Fruit fly (Drosophila melanogaster) whole organism, embryonic: Measurements from ENCODE around the gene Hmr.

Source experiments
- Abd-B ChIP-seq: fragments of 200-800 bp; sonication (Bioruptor generic); optimal IDR thresholded peaks from 2 replicates; lab custom pipeline; 2018; ENCODE audit warnings: missing biosample characterization, mild to moderate bottlenecking, missing genetic modification characterization, moderate library complexity
- Atf-2 ChIP-seq: fragments of 200-800 bp; sonication (Bioruptor generic); optimal IDR thresholded peaks from 2 replicates; lab custom pipeline; 2016; ENCODE audit warnings: missing biosample characterization, missing genetic modification characterization
- Atf3 ChIP-seq: fragments of 200-800 bp; sonication (Bioruptor generic); optimal IDR thresholded peaks from 3 replicates; lab custom pipeline; 2016; ENCODE audit warnings: missing biosample characterization, missing genetic modification characterization
- Atf6 ChIP-seq: fragments of 200-800 bp; sonication (Bioruptor generic); IDR thresholded peaks from 2 replicates; pipeline ENCODE4 v1.3.6; 2022; ENCODE audit warnings: missing biosample characterization, missing genetic modification characterization
- Bteb2 ChIP-seq: fragments of 200-800 bp; sonication (Bioruptor generic); optimal IDR thresholded peaks from 2 replicates; lab custom pipeline; 2016; ENCODE audit warnings: missing biosample characterization, missing genetic modification characterization
- CG10654 ChIP-seq: fragments of 200-800 bp; sonication (Bioruptor generic); optimal IDR thresholded peaks from 2 replicates; lab custom pipeline; 2016; ENCODE audit warnings: missing biosample characterization, missing genetic modification characterization
- CG11696 ChIP-seq: fragments of 200-800 bp; sonication (Bioruptor generic); IDR thresholded peaks from 2 replicates; pipeline ENCODE4 v1.3.6; 2022; ENCODE audit warnings: missing biosample characterization, missing genetic modification characterization
- CG12071 ChIP-seq: fragments of 200-800 bp; sonication (Bioruptor generic); optimal IDR thresholded peaks from 3 replicates; lab custom pipeline; 2018; ENCODE audit warnings: missing biosample characterization, mild to moderate bottlenecking, missing genetic modification characterization
- CG12769 ChIP-seq: fragments of 200-800 bp; sonication (Bioruptor generic); optimal IDR thresholded peaks from 2 replicates; lab custom pipeline; 2019; ENCODE audit warnings: missing biosample characterization, mild to moderate bottlenecking, missing genetic modification characterization, moderate library complexity
- CG13624 ChIP-seq: fragments of 200-800 bp; sonication (Bioruptor generic); optimal IDR thresholded peaks from 2 replicates; lab custom pipeline; 2016; ENCODE audit warnings: missing biosample characterization, missing genetic modification characterization
- CG15479 ChIP-seq: fragments of 200-800 bp; sonication (Bioruptor generic); optimal IDR thresholded peaks from 3 replicates; lab custom pipeline; 2019; ENCODE audit warnings: missing biosample characterization, mild to moderate bottlenecking, missing genetic modification characterization, moderate library complexity
- CG1602 ChIP-seq: fragments of 200-800 bp; sonication (Bioruptor generic); optimal IDR thresholded peaks from 3 replicates; lab custom pipeline; 2016; ENCODE audit warnings: missing biosample characterization, missing genetic modification characterization
- CG17912 ChIP-seq: fragments of 200-800 bp; sonication (Bioruptor generic); optimal IDR thresholded peaks from 2 replicates; lab custom pipeline; 2018; ENCODE audit warnings: missing biosample characterization, mild to moderate bottlenecking, missing genetic modification characterization
- CG18764 ChIP-seq: fragments of 200-800 bp; sonication (Bioruptor generic); optimal IDR thresholded peaks from 3 replicates; lab custom pipeline; 2016; ENCODE audit warnings: missing biosample characterization, missing genetic modification characterization
- CG2129 ChIP-seq: fragments of 200-800 bp; sonication (Bioruptor generic); IDR thresholded peaks from 2 replicates; pipeline ENCODE4 v1.3.6; 2022; ENCODE audit warnings: missing biosample characterization, missing genetic modification characterization; ENCODE audit not compliant: partially characterized antibody
- CG2202 ChIP-seq: fragments of 200-800 bp; sonication (Bioruptor generic); optimal IDR thresholded peaks from 2 replicates; lab custom pipeline; 2018; ENCODE audit warnings: missing biosample characterization, mild to moderate bottlenecking, missing genetic modification characterization
- CG30403 ChIP-seq: fragments of 200-800 bp; sonication (Bioruptor generic); optimal IDR thresholded peaks from 3 replicates; lab custom pipeline; 2016; ENCODE audit warnings: missing biosample characterization, missing genetic modification characterization
- CG33213 ChIP-seq: fragments of 200-800 bp; sonication (Bioruptor generic); optimal IDR thresholded peaks from 3 replicates; lab custom pipeline; 2016; ENCODE audit warnings: missing biosample characterization, missing genetic modification characterization
- CG4360 ChIP-seq: fragments of 200-800 bp; sonication (Bioruptor generic); IDR thresholded peaks from 2 replicates; pipeline ENCODE4 v1.3.6; 2022; ENCODE audit warnings: missing biosample characterization, missing genetic modification characterization
- CG6175 ChIP-seq: fragments of 200-800 bp; sonication (Bioruptor generic); IDR thresholded peaks from 3 replicates; pipeline ENCODE4 v1.3.6; 2022; ENCODE audit warnings: missing biosample characterization, missing genetic modification characterization
- CG7357 ChIP-seq: fragments of 200-800 bp; sonication (Bioruptor generic); IDR thresholded peaks from 3 replicates; pipeline ENCODE4 v1.3.6; 2022; ENCODE audit warnings: missing biosample characterization, missing genetic modification characterization
- CG9797 ChIP-seq: fragments of 200-800 bp; sonication (Bioruptor generic); optimal IDR thresholded peaks from 3 replicates; lab custom pipeline; 2018; ENCODE audit warnings: missing biosample characterization, mild to moderate bottlenecking, missing genetic modification characterization
- Drgx ChIP-seq: fragments of 200-800 bp; sonication (Bioruptor generic); IDR thresholded peaks from 2 replicates; pipeline ENCODE4 v1.3.6; 2022; ENCODE audit warnings: missing biosample characterization, missing genetic modification characterization
- ERR ChIP-seq: fragments of 200-800 bp; sonication (Bioruptor generic); optimal IDR thresholded peaks from 2 replicates; lab custom pipeline; 2016; ENCODE audit warnings: missing biosample characterization, missing genetic modification characterization
- Gug ChIP-seq: fragments of 200-800 bp; sonication (Bioruptor generic); IDR thresholded peaks from 4 replicates; pipeline ENCODE4 v1.3.6; 2022; ENCODE audit warnings: missing biosample characterization, missing genetic modification characterization
- HLHmδ ChIP-seq: fragments of 200-800 bp; sonication (Bioruptor generic); optimal IDR thresholded peaks from 2 replicates; lab custom pipeline; 2018; ENCODE audit warnings: missing biosample characterization, mild to moderate bottlenecking, missing genetic modification characterization, moderate library complexity
- Hand ChIP-seq: fragments of 200-800 bp; sonication (Bioruptor generic); optimal IDR thresholded peaks from 2 replicates; lab custom pipeline; 2017; ENCODE audit warnings: mild to moderate bottlenecking, missing biosample characterization, missing genetic modification reagents, missing genetic modification characterization
- Hmr ChIP-seq: fragments of 200-800 bp; sonication (Bioruptor generic); optimal IDR thresholded peaks from 3 replicates; lab custom pipeline; 2017; ENCODE audit warnings: mild to moderate bottlenecking, missing biosample characterization, missing genetic modification reagents, missing genetic modification characterization
- Mad ChIP-seq: fragments of 200-800 bp; sonication (Bioruptor generic); optimal IDR thresholded peaks from 2 replicates; lab custom pipeline; 2016; ENCODE audit warnings: missing biosample characterization, missing genetic modification characterization
- Mes4 ChIP-seq: fragments of 200-800 bp; sonication (Bioruptor generic); optimal IDR thresholded peaks from 2 replicates; lab custom pipeline; 2016; ENCODE audit warnings: missing biosample characterization, missing genetic modification characterization
- NK7.1 ChIP-seq: fragments of 200-800 bp; sonication (Bioruptor generic); optimal IDR thresholded peaks from 3 replicates; lab custom pipeline; 2016; ENCODE audit warnings: missing biosample characterization, missing genetic modification characterization
- Sin3A ChIP-seq: fragments of >200 bp; optimal IDR thresholded peaks from 2 replicates; lab custom pipeline; 2018
- Xrp1 ChIP-seq: fragments of 200-800 bp; sonication (Bioruptor generic); IDR thresholded peaks from 2 replicates; pipeline ENCODE4 v1.3.6; 2022; ENCODE audit warnings: missing biosample characterization, missing genetic modification characterization
- ara ChIP-seq: fragments of 200-800 bp; sonication (Bioruptor generic); IDR thresholded peaks from 2 replicates; pipeline ENCODE4 v1.3.6; 2022; ENCODE audit warnings: missing biosample characterization, missing genetic modification characterization
- bigmax ChIP-seq: fragments of 200-800 bp; sonication (Bioruptor generic); optimal IDR thresholded peaks from 2 replicates; lab custom pipeline; 2018; ENCODE audit warnings: missing biosample characterization, mild to moderate bottlenecking, missing genetic modification characterization
- chif ChIP-seq, 2 experiments: fragments of 200-800 bp; sonication (Bioruptor generic); optimal IDR thresholded peaks; 3 replicates each; lab custom pipeline; 2016; ENCODE audit warnings: missing biosample characterization in 2 of 2, missing genetic modification characterization in 2 of 2
- da ChIP-seq: fragments of 200-800 bp; sonication (Bioruptor generic); optimal IDR thresholded peaks from 2 replicates; lab custom pipeline; 2016; ENCODE audit warnings: missing biosample characterization, missing genetic modification characterization
- dpn ChIP-seq, 2 experiments: fragments of 200-800 bp; sonication (Bioruptor generic); optimal IDR thresholded peaks; 3 replicates each; lab custom pipeline; 2016; ENCODE audit warnings: missing biosample characterization in 2 of 2, missing genetic modification characterization in 2 of 2
- emc ChIP-seq: fragments of 200-800 bp; sonication (Bioruptor generic); optimal IDR thresholded peaks from 2 replicates; lab custom pipeline; 2016; ENCODE audit warnings: missing biosample characterization, missing genetic modification characterization
- eve ChIP-seq, 2 experiments: fragments of >200 bp; optimal IDR thresholded peaks; 2 replicates each; lab custom pipeline; 2017; ENCODE audit warnings: missing biosample characterization in 2 of 2, missing genetic modification characterization in 2 of 2
- eyg ChIP-seq: fragments of 200-800 bp; sonication (Bioruptor generic); optimal IDR thresholded peaks from 3 replicates; lab custom pipeline; 2016; ENCODE audit warnings: missing biosample characterization, missing genetic modification characterization
- lmd ChIP-seq: fragments of 200-800 bp; sonication (Bioruptor generic); IDR thresholded peaks from 2 replicates; pipeline ENCODE4 v1.3.6; 2022; ENCODE audit warnings: missing biosample characterization, missing genetic modification characterization
- mam ChIP-seq: fragments of 200-800 bp; sonication (Bioruptor generic); optimal IDR thresholded peaks from 3 replicates; lab custom pipeline; 2016; ENCODE audit warnings: missing biosample characterization, missing genetic modification characterization
- ro ChIP-seq: fragments of 200-800 bp; sonication (Bioruptor generic); IDR thresholded peaks from 2 replicates; pipeline ENCODE4 v1.3.6; 2022; ENCODE audit warnings: missing biosample characterization, missing genetic modification characterization
- scrt ChIP-seq: fragments of 200-800 bp; sonication (Bioruptor generic); optimal IDR thresholded peaks from 2 replicates; lab custom pipeline; 2018; ENCODE audit warnings: missing biosample characterization, mild to moderate bottlenecking, missing genetic modification characterization, moderate library complexity
- shn ChIP-seq: fragments of 200-800 bp; sonication (Bioruptor generic); optimal IDR thresholded peaks from 3 replicates; lab custom pipeline; 2016; ENCODE audit warnings: missing biosample characterization, missing genetic modification characterization
- sisA ChIP-seq: fragments of 200-800 bp; sonication (Bioruptor generic); IDR thresholded peaks from 2 replicates; pipeline ENCODE4 v1.3.6; 2022; ENCODE audit warnings: missing biosample characterization, missing genetic modification characterization
- tio ChIP-seq: fragments of 200-800 bp; sonication (Bioruptor generic); optimal IDR thresholded peaks from 2 replicates; lab custom pipeline; 2017; ENCODE audit warnings: missing biosample characterization, missing genetic modification characterization, inconsistent platforms
- trem ChIP-seq: fragments of 200-800 bp; optimal IDR thresholded peaks from 3 replicates; lab custom pipeline; 2019; ENCODE audit warnings: missing biosample characterization, mild to moderate bottlenecking, missing genetic modification characterization, moderate library complexity
- twi ChIP-seq: fragments of 200-800 bp; optimal IDR thresholded peaks from 2 replicates; lab custom pipeline; 2019; ENCODE audit warnings: missing biosample characterization, mild to moderate bottlenecking, missing genetic modification characterization, moderate library complexity
- unc-4 ChIP-seq: fragments of 200-800 bp; sonication (Bioruptor generic); IDR thresholded peaks from 2 replicates; pipeline ENCODE4 v1.3.6; 2022; ENCODE audit warnings: missing biosample characterization, missing genetic modification characterization; ENCODE audit not compliant: partially characterized antibody
- unpg ChIP-seq: fragments of 200-800 bp; sonication (Bioruptor generic); optimal IDR thresholded peaks from 3 replicates; lab custom pipeline; 2018; ENCODE audit warnings: missing biosample characterization, mild to moderate bottlenecking, missing genetic modification characterization, moderate library complexity

The Hmr gene

DNA sequence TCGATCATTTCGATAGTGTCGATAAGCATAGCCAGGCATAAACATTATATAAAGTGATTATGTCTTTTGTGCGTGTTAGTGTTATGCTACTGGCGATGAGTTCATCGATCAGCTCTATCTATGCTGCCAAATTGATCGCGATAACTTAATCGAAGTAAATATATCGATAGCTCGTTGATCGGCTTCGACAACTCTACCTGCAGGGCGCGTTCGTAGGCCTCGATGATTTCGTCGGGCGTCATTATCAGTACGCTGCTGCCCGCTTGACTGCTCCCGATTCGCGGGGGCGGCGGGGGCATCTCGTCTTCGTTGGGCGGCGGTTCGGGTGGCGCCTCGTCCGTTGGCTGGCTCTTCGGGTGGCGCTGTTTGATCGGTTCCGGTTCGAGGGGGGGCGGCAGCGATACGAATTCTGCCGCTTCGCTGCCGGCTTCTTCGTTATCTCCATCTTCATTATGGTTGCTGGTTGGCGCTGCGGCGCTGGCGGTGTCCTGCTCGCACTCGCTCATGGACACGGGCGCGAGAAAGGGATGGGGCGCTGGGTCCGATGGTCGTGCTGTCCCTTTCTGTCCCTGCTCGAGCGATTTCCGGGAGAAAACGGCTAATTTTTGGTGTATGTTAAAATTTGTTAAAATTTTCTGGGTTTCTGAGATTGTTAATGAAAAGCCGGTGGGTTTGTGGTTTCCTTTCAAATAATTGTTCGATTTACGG, 6.6 kb upstream of the Hmr start, which contains the start of gene CG1628 (continued):
- TF ChIP-seq ERR: no peak
- no peak for TF ChIP-seq CG33213 (GFP tag; lab: Kevin White, UChicago)
- TF ChIP-seq trem (tag; lab: Kevin White, UChicago): no peak
- no peak for TF ChIP-seq ara (GFP tag; lab: Robert Waterston, UW)
- no peak for TF ChIP-seq tio (GFP tag; lab: Kevin White, UChicago)
- no peak for TF ChIP-seq Atf3
- TF ChIP-seq CG12769 (tag; lab: Kevin White, UChicago): no peak
- TF ChIP-seq Sin3A (lab: Kevin White, UChicago): no peak
- TF ChIP-seq HLHmδ (GFP tag; lab: Kevin White, UChicago): no peak
- TF ChIP-seq shn: no peak
- no peak for TF ChIP-seq lmd
- peak; percentile 7 for TF ChIP-seq scrt
- TF ChIP-seq CG15479 (GFP tag; lab: Kevin White, UChicago): no peak
- TF ChIP-seq Bteb2 (GFP tag; lab: Kevin White, UChicago): no peak
- TF ChIP-seq CG2129 (GFP tag; lab: Robert Waterston, UW): no peak
- no peak for TF ChIP-seq CG18764
- TF ChIP-seq emc (GFP tag; lab: Kevin White, UChicago): no peak
- no peak for TF ChIP-seq mam (GFP tag; lab: Kevin White, UChicago)
- TF ChIP-seq CG2202 (tag; lab: Kevin White, UChicago): no peak
- TF ChIP-seq CG10654 (GFP tag; lab: Kevin White, UChicago): no peak
- no peak for TF ChIP-seq da (GFP tag; lab: Kevin White, UChicago)
- peak; percentile 28 for TF ChIP-seq CG12071 (GFP tag; lab: Kevin White, UChicago)
- no peak for TF ChIP-seq sisA (GFP tag; lab: Robert Waterston, UW)
- peak; percentile 100 for TF ChIP-seq CG6175 (GFP tag; lab: Robert Waterston, UW)
- no peak for TF ChIP-seq CG13624 (GFP tag; lab: Kevin White, UChicago)
- TF ChIP-seq NK7.1: no peak
- no peak for TF ChIP-seq CG9797 (GFP tag; lab: Kevin White, UChicago)
- TF ChIP-seq Hand (GFP tag; lab: Kevin White, UChicago): no peak
- TF ChIP-seq eyg (GFP tag; lab: Kevin White, UChicago): no peak
- TF ChIP-seq Atf6 (GFP tag; lab: Robert Waterston, UW): 0 out of 2 replicates have a peak, but pooled peaks have one; percentile 48
- peak in 1 of 2 experiments; percentile 27 for TF ChIP-seq dpn (GFP tag; optimal IDR thresholded peaks at IDR 0.05; lab: Kevin White, UChicago)
- TF ChIP-seq CG30403: peak; percentile 13
- no peak for TF ChIP-seq Xrp1 (GFP tag; lab: Robert Waterston, UW)
- no peak for TF ChIP-seq Gug (GFP tag; lab: Robert Waterston, UW)
- no peak for TF ChIP-seq CG11696 (GFP tag; lab: Robert Waterston, UW)
- TF ChIP-seq Drgx (GFP tag; lab: Robert Waterston, UW): peak; percentile 33; the same call in 1 of the 2 replicates
- no peak for TF ChIP-seq CG4360 (GFP tag; lab: Robert Waterston, UW)
- no peak for TF ChIP-seq Mad
- peak; percentile 33 for TF ChIP-seq bigmax (GFP tag; lab: Kevin White, UChicago)
- TF ChIP-seq Hmr (GFP tag; lab: Kevin White, UChicago): peak; percentile 32
- TF ChIP-seq unpg (GFP tag; lab: Kevin White, UChicago): peak; percentile 34
- no peak for TF ChIP-seq Mes4 (GFP tag; lab: Kevin White, UChicago)
- no peak for TF ChIP-seq CG1602 (GFP tag; lab: Kevin White, UChicago)
- no peak for TF ChIP-seq ro (GFP tag; lab: Robert Waterston, UW)
- TF ChIP-seq Abd-B (GFP tag; lab: Kevin White, UChicago): no peak
- TF ChIP-seq Atf-2: no peak
- no peak for TF ChIP-seq unc-4 (GFP tag; lab: Robert Waterston, UW)
- peak; percentile 14 for TF ChIP-seq CG17912 (GFP tag; lab: Kevin White, UChicago)
- TF ChIP-seq twi: no peak
- no peak for TF ChIP-seq chif (GFP tag; optimal IDR thresholded peaks at IDR 0.05; lab: Kevin White, UChicago)
- TF ChIP-seq eve (GFP tag; optimal IDR thresholded peaks at IDR 0.05; lab: Kevin White, UChicago): no peak
- no peak for TF ChIP-seq CG7357 (GFP tag; lab: Robert Waterston, UW)
